Fruit fly (Drosophila melanogaster): Measurements from ENCODE around the gene P5cr-2.

The P5cr-2 gene

dm6 chr3R:17534325-17535105 lies at the start of gene P5cr-2, which contains the start of gene CG5823:
Gene P5cr-2 (plus strand): TSS chr3R:17534815.
Gene CG5823 (minus strand): TSS chr3R:17534587.
- TF ChIP-seq CG17801 (GFP tag; optimal IDR thresholded peaks at IDR 0.05; ENCODE audit: partially characterized antibody), result no peak

- TF ChIP-seq CG17801 (GFP tag; optimal IDR thresholded peaks at IDR 0.05; ENCODE audit: partially characterized antibody), result no peak
These were observed 42.5 kb upstream of the P5cr-2 start for dm6 chr3R:17492071-17492470.

- TF ChIP-seq CG17801 (GFP tag; optimal IDR thresholded peaks at IDR 0.05; ENCODE audit: partially characterized antibody), result no peak
These were observed 33.5 kb upstream of the P5cr-2 start for dm6 chr3R:17501108-17501507.

dm6 chr3R:17502862-17503261 lies 31.8 kb upstream of the P5cr-2 start:
- no peak for TF ChIP-seq CG17801 (GFP tag; optimal IDR thresholded peaks at IDR 0.05; ENCODE audit: partially characterized antibody)

- TF ChIP-seq CG17801 (GFP tag; optimal IDR thresholded peaks at IDR 0.05; ENCODE audit: partially characterized antibody), result no peak
These were observed 29.0 kb upstream of the P5cr-2 start, which contains the start of gene Dscam3 for dm6 chr3R:17505599-17505998. Gene Dscam3 (minus strand): TSS chr3R:17505667.

dm6 chr3R:17506833-17507232 lies 27.8 kb upstream of the P5cr-2 start:
- TF ChIP-seq CG17801 (GFP tag; optimal IDR thresholded peaks at IDR 0.05; ENCODE audit: partially characterized antibody), result no peak

- no peak for TF ChIP-seq CG17801 (GFP tag; optimal IDR thresholded peaks at IDR 0.05; ENCODE audit: partially characterized antibody)
These were observed 8.5 kb upstream of the P5cr-2 start for dm6 chr3R:17526059-17526592.

- no peak for TF ChIP-seq CG17801 (GFP tag; optimal IDR thresholded peaks at IDR 0.05; ENCODE audit: partially characterized antibody)
These were observed 4.2 kb upstream of the P5cr-2 start for dm6 chr3R:17530400-17530799.

- peak; percentile 8 for TF ChIP-seq CG17801 (GFP tag; optimal IDR thresholded peaks at IDR 0.05; ENCODE audit: partially characterized antibody)
These were observed 620 bp downstream of the P5cr-2 start for dm6 chr3R:17535106-17535764.

- TF ChIP-seq CG17801 (GFP tag; optimal IDR thresholded peaks at IDR 0.05; ENCODE audit: partially characterized antibody), result no peak
These were observed 2.1 kb downstream of the P5cr-2 start for dm6 chr3R:17536594-17537158.

- TF ChIP-seq CG17801 (GFP tag; optimal IDR thresholded peaks at IDR 0.05; ENCODE audit: partially characterized antibody), result no peak
These were observed 5.3 kb downstream of the P5cr-2 start, which contains the start of gene SF1 for dm6 chr3R:17539789-17540496. Gene SF1 (plus strand): TSS chr3R:17540421.

dm6 chr3R:17540497-17540822 lies 5.8 kb downstream of the P5cr-2 start:
- TF ChIP-seq CG17801 (GFP tag; optimal IDR thresholded peaks at IDR 0.05; ENCODE audit: partially characterized antibody), result no peak

- TF ChIP-seq CG17801 (GFP tag; optimal IDR thresholded peaks at IDR 0.05; ENCODE audit: partially characterized antibody), result no peak
These were observed 10.0 kb downstream of the P5cr-2 start for dm6 chr3R:17544594-17544993.

dm6 chr3R:17546115-17546705 lies 11.6 kb downstream of the P5cr-2 start, which contains the start of gene Prx3:
Gene Prx3 (minus strand): TSS chr3R:17546531.
- TF ChIP-seq CG17801 (GFP tag; optimal IDR thresholded peaks at IDR 0.05; ENCODE audit: partially characterized antibody), result no peak

dm6 chr3R:17549985-17550384 lies 15.4 kb downstream of the P5cr-2 start:
- no peak for TF ChIP-seq CG17801 (GFP tag; optimal IDR thresholded peaks at IDR 0.05; ENCODE audit: partially characterized antibody)
